Fruit fly (Drosophila melanogaster): Measurements from ENCODE around the gene CG31441.

Gene CG31441

dm6 chr3R:11221437-11222230, 14.5 kb upstream of the CG31441 start, which contains the start of the genes CG6693 and RpL3 (continued):
- TF ChIP-seq cg (GFP tag; optimal IDR thresholded peaks at IDR 0.05) (peak; percentile 79), Adf1 (GFP tag; IDR thresholded peaks at IDR 0.05) (peak; percentile 53; the same call in 1 of the 2 replicates), scrt (GFP tag; optimal IDR thresholded peaks at IDR 0.05) (peak; percentile 84), Oli (tag; optimal IDR thresholded peaks at IDR 0.05) (peak; percentile 67), twi (tag; optimal IDR thresholded peaks at IDR 0.05) (peak; percentile 24), CG31224 (GFP tag; IDR thresholded peaks at IDR 0.05) (peak; percentile 55), tio (GFP tag; optimal IDR thresholded peaks at IDR 0.05) (no peak), CG4328 (GFP tag; optimal IDR thresholded peaks at IDR 0.05) (peak; percentile 84), crol (GFP tag; IDR thresholded peaks at IDR 0.05) (no peak; the same call in 1 of the 2 replicates), tap (tag; optimal IDR thresholded peaks at IDR 0.05) (peak; percentile 84), eyg (GFP tag; optimal IDR thresholded peaks at IDR 0.05) (peak; percentile 25), nom (GFP tag; optimal IDR thresholded peaks at IDR 0.05) (peak; percentile 92), CG12391 (tag; optimal IDR thresholded peaks at IDR 0.05) (peak; percentile 72), CG17359 (tag; optimal IDR thresholded peaks at IDR 0.05) (peak; percentile 84), CG10565 (GFP tag; optimal IDR thresholded peaks at IDR 0.05) (no peak), CG3281 (GFP tag; optimal IDR thresholded peaks at IDR 0.05) (peak; percentile 85), crp (GFP tag; optimal IDR thresholded peaks at IDR 0.05) (peak in 1 of 2 experiments; percentile 34), CG15479 (GFP tag; optimal IDR thresholded peaks at IDR 0.05) (peak; percentile 64), CG10979 (tag; optimal IDR thresholded peaks at IDR 0.05) (peak; percentile 64), Vsx1 (GFP tag; optimal IDR thresholded peaks at IDR 0.05) (peak; percentile 77), CG3163 (GFP tag; optimal IDR thresholded peaks at IDR 0.05) (peak; percentile 56), BtbVII (GFP tag; optimal IDR thresholded peaks at IDR 0.05) (peak; percentile 91), CG11085 (GFP tag; IDR thresholded peaks at IDR 0.05) (peak; percentile 75), CG8388 (GFP tag; optimal IDR thresholded peaks at IDR 0.05) (peak; percentile 58), CG15269 (tag; optimal IDR thresholded peaks at IDR 0.05) (peak; percentile 82), HLH3B (GFP tag; IDR thresholded peaks at IDR 0.05) (peak; percentile 67; the same call in 1 of the 2 replicates), Atf6 (GFP tag; IDR thresholded peaks at IDR 0.05) (peak; percentile 81), CG7987 (GFP tag; optimal IDR thresholded peaks at IDR 0.05) (peak; percentile 95), chm (GFP tag; IDR thresholded peaks at IDR 0.05) (peak; percentile 94), ERR (GFP tag; optimal IDR thresholded peaks at IDR 0.05) (peak; percentile 47), CG4617 (GFP tag; optimal IDR thresholded peaks at IDR 0.05; ENCODE audit: borderline replicate concordance) (peak; percentile 50), CG1529 (GFP tag; optimal IDR thresholded peaks at IDR 0.05) (peak; percentile 54), chif (GFP tag; optimal IDR thresholded peaks at IDR 0.05) (peak; percentile 26), CG13624 (GFP tag; optimal IDR thresholded peaks at IDR 0.05) (peak; percentile 72), Pdp1 (GFP tag; optimal IDR thresholded peaks at IDR 0.05) (peak; percentile 50 to 82), ttk (GFP tag; IDR thresholded peaks at IDR 0.05) (peak; percentile 55), CG10267 (tag; optimal IDR thresholded peaks at IDR 0.05) (peak; percentile 96), CG14014 (GFP tag; IDR thresholded peaks at IDR 0.05) (peak; percentile 72; the same call in 1 of the 2 replicates), Lim3 (GFP tag; IDR thresholded peaks at IDR 0.05) (no peak), pum (GFP tag; optimal IDR thresholded peaks at IDR 0.05) (no peak), ash1 (GFP tag; optimal IDR thresholded peaks at IDR 0.05) (peak; percentile 83), CG10274 (GFP tag; optimal IDR thresholded peaks at IDR 0.05) (peak; percentile 0), CG34422 (GFP tag; IDR thresholded peaks at IDR 0.05) (peak; percentile 91), CG17829 (tag; optimal IDR thresholded peaks at IDR 0.05) (peak; percentile 71), prd (optimal IDR thresholded peaks at IDR 0.05) (no peak), prd (GFP tag; IDR thresholded peaks at IDR 0.05) (peak; percentile 43; the same call in 2 of the 3 replicates), CG17385 (GFP tag; optimal IDR thresholded peaks at IDR 0.05) (peak; percentile 88), row (GFP tag; IDR thresholded peaks at IDR 0.05) (peak; percentile 36)

All from whole organism, embryonic.